Worm (Caenorhabditis elegans): Measurements from ENCODE around the gene ulp-1.
A peak's percentile ranks its signal among the peaks of the same experiment; 100 is the strongest.

ce11 chrIII:5196298-5197045 is 26.9 kb upstream of the ulp-1 start:
- TF ChIP-seq nhr-76 (tag; optimal IDR thresholded peaks at IDR 0.05) (no peak), snpc-4 (tag; optimal IDR thresholded peaks at IDR 0.05) (no peak), ceh-43 (GFP tag; optimal IDR thresholded peaks at IDR 0.05) (no peak), mep-1 (tag; optimal IDR thresholded peaks at IDR 0.05) (peak; percentile 18), elt-3 (tag; optimal IDR thresholded peaks at IDR 0.05) (no peak)

All from whole organism, mixed stage, embryonic.